Fruit fly (Drosophila melanogaster) whole organism, adult: ENCODE results near the gene Dhrs4.
A peak's percentile ranks its signal among the peaks of the same experiment; 100 is the strongest.

Source experiments
- CG11617 ChIP-seq: fragments of 200-800 bp; sonication (Bioruptor generic); optimal IDR thresholded peaks from 2 replicates; lab custom pipeline; 2017; ENCODE audit warnings: mild to moderate bottlenecking, missing biosample characterization, missing genetic modification reagents, missing genetic modification characterization
- CG12768 ChIP-seq: fragments of 200-800 bp; sonication (Bioruptor generic); optimal IDR thresholded peaks from 2 replicates; lab custom pipeline; 2017; ENCODE audit warnings: missing biosample characterization, missing genetic modification characterization, mild to moderate bottlenecking, moderate library complexity, missing genetic modification reagents
- CG14711 ChIP-seq: fragments of 200-800 bp; sonication (Bioruptor generic); optimal IDR thresholded peaks from 2 replicates; lab custom pipeline; 2018; ENCODE audit warnings: missing biosample characterization, mild to moderate bottlenecking, missing genetic modification characterization, moderate library complexity
- CG33017 ChIP-seq: fragments of 200-800 bp; sonication (Bioruptor generic); optimal IDR thresholded peaks from 2 replicates; lab custom pipeline; 2018; ENCODE audit warnings: missing biosample characterization, mild to moderate bottlenecking, missing genetic modification characterization, moderate library complexity
- CG5204 ChIP-seq: fragments of 200-800 bp; sonication (Bioruptor generic); optimal IDR thresholded peaks from 2 replicates; lab custom pipeline; 2016; ENCODE audit warnings: missing biosample characterization, missing genetic modification characterization
- Crg-1 ChIP-seq: fragments of 200-800 bp; sonication (Bioruptor generic); optimal IDR thresholded peaks from 2 replicates; lab custom pipeline; 2016; ENCODE audit warnings: missing biosample characterization, missing genetic modification characterization
- bab1 ChIP-seq: fragments of 200-800 bp; sonication (Bioruptor generic); optimal IDR thresholded peaks from 3 replicates; lab custom pipeline; 2019; ENCODE audit warnings: missing biosample characterization, mild to moderate bottlenecking, missing genetic modification characterization, moderate library complexity
- cnc ChIP-seq, 2 experiments: fragments of >200 bp; optimal IDR thresholded peaks; 2 replicates each; lab custom pipeline; 2017
- kay ChIP-seq: fragments of 200-800 bp; sonication (Bioruptor generic); peaks from one replicate; lab custom pipeline; 2016; ENCODE audit warnings: missing biosample characterization, missing genetic modification characterization, borderline replicate concordance
- ovo ChIP-seq: fragments of 200-800 bp; sonication (Bioruptor generic); optimal IDR thresholded peaks from 2 replicates; lab custom pipeline; 2016; ENCODE audit warnings: missing biosample characterization, missing genetic modification characterization
- toe ChIP-seq: fragments of 200-800 bp; sonication (Bioruptor generic); optimal IDR thresholded peaks from 2 replicates; lab custom pipeline; 2016; ENCODE audit warnings: missing biosample characterization, missing genetic modification characterization

- TF ChIP-seq cnc (optimal IDR thresholded peaks at IDR 0.05; lab: Kevin White, UChicago) (no peak), bab1 (GFP tag; lab: Kevin White, UChicago) (peak; percentile 30), toe (no peak), Crg-1 (GFP tag; lab: Kevin White, UChicago) (no peak), ovo (GFP tag; lab: Kevin White, UChicago) (no peak), CG14711 (tag; lab: Kevin White, UChicago) (no peak), CG33017 (no peak), CG5204 (GFP tag; lab: Kevin White, UChicago) (no peak), CG11617 (GFP tag; lab: Kevin White, UChicago) (peak; percentile 10), CG12768 (GFP tag; lab: Kevin White, UChicago) (no peak), kay (GFP tag; lab: Kevin White, UChicago) (no peak)
These were observed 5.3 kb downstream of the Dhrs4 start, which contains the start of the genes CG10674 and CG4611 for dm6 chr3L:5136123-5136522.
